Fruit fly (Drosophila melanogaster) whole organism, embryonic: ENCODE results near the gene Sec15.

Experiments
- ATbp ChIP-seq: fragments of 200-800 bp; sonication (Bioruptor generic); optimal IDR thresholded peaks from 2 replicates; lab custom pipeline; 2017; ENCODE audit warnings: missing biosample characterization, mild to moderate bottlenecking, missing genetic modification characterization, missing genetic modification reagents
- B-H1 ChIP-seq: fragments of 200-800 bp; sonication (Bioruptor generic); IDR thresholded peaks from 3 replicates; pipeline ENCODE4 v1.3.6; 2022; ENCODE audit warnings: missing biosample characterization, missing genetic modification characterization
- CG10267 ChIP-seq: fragments of 200-800 bp; sonication (Bioruptor generic); optimal IDR thresholded peaks from 2 replicates; lab custom pipeline; 2018; ENCODE audit warnings: missing biosample characterization, mild to moderate bottlenecking, missing genetic modification characterization, moderate library complexity
- CG10543 ChIP-seq: fragments of 200-800 bp; sonication (Bioruptor generic); optimal IDR thresholded peaks from 3 replicates; lab custom pipeline; 2017; ENCODE audit warnings: missing biosample characterization, mild to moderate bottlenecking, missing genetic modification characterization, moderate library complexity
- CG10654 ChIP-seq: fragments of 200-800 bp; sonication (Bioruptor generic); optimal IDR thresholded peaks from 2 replicates; lab custom pipeline; 2016; ENCODE audit warnings: missing biosample characterization, missing genetic modification characterization
- CG10979 ChIP-seq: fragments of 200-800 bp; sonication (Bioruptor generic); optimal IDR thresholded peaks from 2 replicates; lab custom pipeline; 2018; ENCODE audit warnings: missing biosample characterization, mild to moderate bottlenecking, missing genetic modification characterization, moderate library complexity
- CG11723 ChIP-seq: fragments of 200-800 bp; sonication (Bioruptor generic); optimal IDR thresholded peaks from 2 replicates; lab custom pipeline; 2017; ENCODE audit warnings: missing biosample characterization, mild to moderate bottlenecking, missing genetic modification characterization
- CG1529 ChIP-seq: fragments of 200-800 bp; sonication (Bioruptor generic); optimal IDR thresholded peaks from 3 replicates; lab custom pipeline; 2018; ENCODE audit warnings: missing biosample characterization, missing genetic modification characterization
- CG1602 ChIP-seq: fragments of 200-800 bp; sonication (Bioruptor generic); optimal IDR thresholded peaks from 3 replicates; lab custom pipeline; 2016; ENCODE audit warnings: missing biosample characterization, missing genetic modification characterization
- CG16779 ChIP-seq: fragments of 200-800 bp; sonication (Bioruptor generic); IDR thresholded peaks from 2 replicates; pipeline ENCODE4 v1.3.6; 2022; ENCODE audit warnings: missing biosample characterization, missing genetic modification characterization
- CG17361 ChIP-seq: fragments of 200-800 bp; sonication (Bioruptor generic); IDR thresholded peaks from 3 replicates; pipeline ENCODE4 v1.3.6; 2022; ENCODE audit warnings: missing biosample characterization, missing genetic modification characterization
- CG30431 ChIP-seq: fragments of 200-800 bp; sonication (Bioruptor generic); optimal IDR thresholded peaks from 2 replicates; lab custom pipeline; 2017; ENCODE audit warnings: missing biosample characterization, missing genetic modification characterization
- CG3065 ChIP-seq: fragments of 200-800 bp; sonication (Bioruptor generic); optimal IDR thresholded peaks from 2 replicates; lab custom pipeline; 2016; ENCODE audit warnings: missing biosample characterization, missing genetic modification characterization
- CG3163 ChIP-seq: fragments of 200-800 bp; sonication (Bioruptor generic); optimal IDR thresholded peaks from 3 replicates; lab custom pipeline; 2016; ENCODE audit warnings: missing biosample characterization, missing genetic modification characterization
- CG32532 ChIP-seq: fragments of 200-800 bp; sonication (Bioruptor generic); IDR thresholded peaks from 2 replicates; pipeline ENCODE4 v1.3.6; 2022; ENCODE audit warnings: missing biosample characterization, missing genetic modification characterization
- CG3995 ChIP-seq: fragments of 200-800 bp; sonication (Bioruptor generic); optimal IDR thresholded peaks from 3 replicates; lab custom pipeline; 2016; ENCODE audit warnings: missing biosample characterization, missing genetic modification characterization
- CG4707 ChIP-seq: fragments of 200-800 bp; sonication (Bioruptor generic); optimal IDR thresholded peaks from 2 replicates; lab custom pipeline; 2018; ENCODE audit warnings: missing biosample characterization, mild to moderate bottlenecking, missing genetic modification characterization, moderate library complexity
- CG4730 ChIP-seq: fragments of 200-800 bp; sonication (Bioruptor generic); IDR thresholded peaks from 2 replicates; pipeline ENCODE4 v1.3.6; 2022; ENCODE audit warnings: missing biosample characterization, missing genetic modification characterization
- CG6854 ChIP-seq: fragments of 200-800 bp; sonication (Bioruptor generic); optimal IDR thresholded peaks from 3 replicates; lab custom pipeline; 2017; ENCODE audit warnings: missing biosample characterization, mild to moderate bottlenecking, missing genetic modification characterization
- CG8089 ChIP-seq: fragments of 200-800 bp; sonication (Bioruptor generic); optimal IDR thresholded peaks from 3 replicates; lab custom pipeline; 2016; ENCODE audit warnings: missing biosample characterization, missing genetic modification characterization
- CG8281 ChIP-seq: fragments of 200-800 bp; sonication (Bioruptor generic); optimal IDR thresholded peaks from 2 replicates; lab custom pipeline; 2018; ENCODE audit warnings: missing biosample characterization, mild to moderate bottlenecking, missing genetic modification characterization, moderate library complexity
- CG8924 ChIP-seq: fragments of 200-800 bp; optimal IDR thresholded peaks from 3 replicates; lab custom pipeline; 2019; ENCODE audit warnings: missing biosample characterization, mild to moderate bottlenecking, missing genetic modification characterization, moderate library complexity
- Dip2 ChIP-seq: fragments of 200-800 bp; sonication (Bioruptor generic); IDR thresholded peaks from 2 replicates; pipeline ENCODE4 v1.3.6; 2022; ENCODE audit warnings: missing biosample characterization, missing genetic modification characterization
- Dll ChIP-seq: fragments of 200-800 bp; sonication (Bioruptor generic); IDR thresholded peaks from 4 replicates; pipeline ENCODE4 v1.3.6; 2022; ENCODE audit warnings: missing biosample characterization, missing genetic modification characterization; ENCODE audit not compliant: partially characterized antibody
- Dp ChIP-seq: fragments of 200-800 bp; sonication (Bioruptor generic); optimal IDR thresholded peaks from 2 replicates; lab custom pipeline; 2018; ENCODE audit warnings: missing biosample characterization, mild to moderate bottlenecking, missing genetic modification characterization, moderate library complexity
- GATAe ChIP-seq: fragments of 200-800 bp; sonication (Bioruptor generic); conservative IDR thresholded peaks from 2 replicates; pipeline ENCODE4 v1.3.6; 2022; ENCODE audit warnings: missing biosample characterization, missing genetic modification characterization
- Gug ChIP-seq: fragments of 200-800 bp; sonication (Bioruptor generic); IDR thresholded peaks from 4 replicates; pipeline ENCODE4 v1.3.6; 2022; ENCODE audit warnings: missing biosample characterization, missing genetic modification characterization
- Hey ChIP-seq: fragments of 200-800 bp; sonication (Bioruptor generic); optimal IDR thresholded peaks from 3 replicates; lab custom pipeline; 2018; ENCODE audit warnings: missing biosample characterization, mild to moderate bottlenecking, missing genetic modification characterization
- Hmr ChIP-seq: fragments of 200-800 bp; sonication (Bioruptor generic); optimal IDR thresholded peaks from 3 replicates; lab custom pipeline; 2017; ENCODE audit warnings: mild to moderate bottlenecking, missing biosample characterization, missing genetic modification reagents, missing genetic modification characterization
- Mes4 ChIP-seq: fragments of 200-800 bp; sonication (Bioruptor generic); optimal IDR thresholded peaks from 2 replicates; lab custom pipeline; 2016; ENCODE audit warnings: missing biosample characterization, missing genetic modification characterization
- NK7.1 ChIP-seq: fragments of 200-800 bp; sonication (Bioruptor generic); optimal IDR thresholded peaks from 3 replicates; lab custom pipeline; 2016; ENCODE audit warnings: missing biosample characterization, missing genetic modification characterization
- Neu2 ChIP-seq: fragments of 200-800 bp; sonication (Bioruptor generic); optimal IDR thresholded peaks from 3 replicates; lab custom pipeline; 2016; ENCODE audit warnings: missing biosample characterization, missing genetic modification characterization, borderline replicate concordance
- Opbp ChIP-seq: fragments of 200-800 bp; sonication (Bioruptor generic); IDR thresholded peaks from 3 replicates; pipeline ENCODE4 v1.3.6; 2022; ENCODE audit warnings: missing biosample characterization, missing genetic modification characterization; ENCODE audit not compliant: partially characterized antibody
- Poxn ChIP-seq: fragments of 200-800 bp; sonication (Bioruptor generic); IDR thresholded peaks from 2 replicates; pipeline ENCODE4 v1.3.6; 2022; ENCODE audit warnings: missing biosample characterization, missing genetic modification characterization
- Sry-δ ChIP-seq: fragments of 200-800 bp; sonication (Bioruptor generic); optimal IDR thresholded peaks from 2 replicates; lab custom pipeline; 2016; ENCODE audit warnings: missing biosample characterization, missing genetic modification characterization
- cad ChIP-seq: fragments of >200 bp; optimal IDR thresholded peaks from 2 replicates; lab custom pipeline; 2017; ENCODE audit warnings: missing biosample characterization, missing genetic modification characterization
- ci ChIP-seq: fragments of 200-800 bp; sonication (Bioruptor generic); IDR thresholded peaks from 3 replicates; pipeline ENCODE4 v1.3.6; 2022; ENCODE audit warnings: missing biosample characterization, missing genetic modification characterization
- dmrt11E ChIP-seq: fragments of 200-800 bp; sonication (Bioruptor generic); optimal IDR thresholded peaks from 3 replicates; lab custom pipeline; 2018; ENCODE audit warnings: missing biosample characterization, mild to moderate bottlenecking, missing genetic modification characterization, moderate library complexity
- fu2 ChIP-seq: fragments of 200-800 bp; sonication (Bioruptor generic); optimal IDR thresholded peaks from 2 replicates; lab custom pipeline; 2016; ENCODE audit warnings: missing biosample characterization, missing genetic modification characterization
- gcm2 ChIP-seq: fragments of 200-800 bp; sonication (Bioruptor generic); optimal IDR thresholded peaks from 2 replicates; lab custom pipeline; 2016; ENCODE audit warnings: missing biosample characterization, missing genetic modification characterization
- gsb-n ChIP-seq: fragments of 200-800 bp; sonication (Bioruptor generic); optimal IDR thresholded peaks from 3 replicates; lab custom pipeline; 2018; ENCODE audit warnings: missing biosample characterization, mild to moderate bottlenecking, missing genetic modification characterization
- kah ChIP-seq: fragments of 200-800 bp; sonication (Bioruptor generic); optimal IDR thresholded peaks from 2 replicates; lab custom pipeline; 2018; ENCODE audit warnings: missing biosample characterization, mild to moderate bottlenecking, missing genetic modification characterization
- lilli ChIP-seq: fragments of 200-800 bp; sonication (Bioruptor generic); optimal IDR thresholded peaks from 3 replicates; lab custom pipeline; 2016; ENCODE audit warnings: missing biosample characterization, missing genetic modification characterization
- nerfin-1 ChIP-seq: fragments of 200-800 bp; sonication (Bioruptor generic); optimal IDR thresholded peaks from 3 replicates; lab custom pipeline; 2019; ENCODE audit warnings: missing biosample characterization, mild to moderate bottlenecking, missing genetic modification characterization, moderate library complexity
- org-1 ChIP-seq: fragments of 200-800 bp; sonication (Bioruptor generic); optimal IDR thresholded peaks from 2 replicates; lab custom pipeline; 2017; ENCODE audit warnings: missing biosample characterization, missing genetic modification characterization
- salm ChIP-seq: fragments of 200-800 bp; sonication (Bioruptor generic); optimal IDR thresholded peaks from 2 replicates; lab custom pipeline; 2018; ENCODE audit warnings: missing biosample characterization, mild to moderate bottlenecking, missing genetic modification characterization
- slp2 ChIP-seq: fragments of 200-800 bp; sonication (Bioruptor generic); optimal IDR thresholded peaks from 2 replicates; lab custom pipeline; 2016; ENCODE audit warnings: missing biosample characterization, missing genetic modification characterization
- sqz ChIP-seq: fragments of 200-800 bp; sonication (Bioruptor generic); optimal IDR thresholded peaks from 3 replicates; lab custom pipeline; 2018; ENCODE audit warnings: missing biosample characterization, mild to moderate bottlenecking, missing genetic modification characterization
- sr ChIP-seq: fragments of 200-800 bp; sonication (Bioruptor generic); IDR thresholded peaks from 3 replicates; pipeline ENCODE4 v1.3.6; 2022; ENCODE audit warnings: missing biosample characterization, missing genetic modification characterization
- stc ChIP-seq: fragments of 200-800 bp; sonication (Bioruptor generic); IDR thresholded peaks from 2 replicates; pipeline ENCODE4 v1.3.6; 2022; ENCODE audit warnings: missing biosample characterization, missing genetic modification characterization
- wek ChIP-seq: fragments of 200-800 bp; sonication (Bioruptor generic); optimal IDR thresholded peaks from 3 replicates; lab custom pipeline; 2018; ENCODE audit warnings: missing biosample characterization, mild to moderate bottlenecking, missing genetic modification characterization, moderate library complexity

Gene Sec15

DNA sequence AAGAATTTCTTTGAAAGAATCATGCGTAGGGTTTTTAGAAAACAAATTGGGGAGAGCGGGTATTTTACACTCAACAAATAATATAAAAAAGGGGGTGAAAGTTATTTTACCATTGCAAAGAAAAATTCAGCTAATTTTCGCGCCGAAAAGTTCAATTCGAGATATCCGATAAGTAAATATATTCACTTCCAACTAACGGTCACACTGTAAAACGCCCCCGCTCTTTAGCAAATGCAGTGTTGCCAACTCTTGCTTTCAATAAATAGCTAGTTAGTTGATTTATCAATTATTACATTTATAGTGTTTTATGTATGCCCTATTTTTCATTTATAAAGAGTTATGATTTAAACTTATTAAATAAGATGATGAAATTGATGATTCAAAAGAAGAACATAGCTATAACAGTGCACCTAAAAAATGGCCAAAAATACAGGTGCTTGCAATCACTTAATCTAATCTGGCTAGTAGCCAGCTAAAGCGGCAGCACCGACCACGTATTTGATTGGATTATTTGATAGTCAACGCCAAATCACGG lies 30.5 kb upstream of the Sec15 start, which contains the start of gene meigo (continued):
- TF ChIP-seq slp2 (GFP tag; lab: Kevin White, UChicago) (peak; percentile 3), CG8281 (peak; percentile 30), dmrt11E (tag; lab: Kevin White, UChicago) (peak; percentile 51), CG8089 (GFP tag; lab: Kevin White, UChicago) (no peak), CG10979 (tag; lab: Kevin White, UChicago) (peak; percentile 60), fu2 (GFP tag; lab: Kevin White, UChicago) (peak; percentile 53), ci (GFP tag; lab: Robert Waterston, UW) (peak; percentile 41; the same call in 1 of the 3 replicates), CG16779 (no peak), CG32532 (GFP tag; lab: Robert Waterston, UW) (peak; percentile 72), org-1 (GFP tag; lab: Kevin White, UChicago) (no peak), CG10654 (GFP tag; lab: Kevin White, UChicago) (peak; percentile 67), Dip2 (GFP tag; lab: Robert Waterston, UW) (no peak), wek (no peak), CG17361 (GFP tag; lab: Robert Waterston, UW) (peak; percentile 84), Mes4 (GFP tag; lab: Kevin White, UChicago) (no peak), Gug (GFP tag; lab: Robert Waterston, UW) (peak; percentile 37; the same call in 1 of the 4 replicates), stc (GFP tag; lab: Robert Waterston, UW) (no peak), sr (GFP tag; lab: Robert Waterston, UW) (peak; percentile 97), Dp (GFP tag; lab: Kevin White, UChicago) (peak; percentile 95), Hey (tag; lab: Kevin White, UChicago) (no peak), CG1602 (GFP tag; lab: Kevin White, UChicago) (peak; percentile 35), kah (GFP tag; lab: Kevin White, UChicago) (peak; percentile 16), Sry-δ (GFP tag; lab: Kevin White, UChicago) (peak; percentile 59), CG10267 (tag; lab: Kevin White, UChicago) (peak; percentile 78), NK7.1 (GFP tag; lab: Kevin White, UChicago) (peak; percentile 36), Neu2 (no peak), CG3163 (GFP tag; lab: Kevin White, UChicago) (no peak), CG10543 (peak; percentile 68), CG3065 (GFP tag; lab: Kevin White, UChicago) (peak; percentile 54), CG8924 (tag; lab: Kevin White, UChicago) (peak; percentile 66), GATAe (peak; percentile 48), CG4730 (GFP tag; lab: Robert Waterston, UW) (0 out of 2 replicates have a peak, but pooled peaks have one; percentile 23), nerfin-1 (tag; lab: Kevin White, UChicago) (peak; percentile 74), CG1529 (GFP tag; lab: Kevin White, UChicago) (no peak), lilli (GFP tag; lab: Kevin White, UChicago) (peak; percentile 84), CG3995 (GFP tag; lab: Kevin White, UChicago) (peak; percentile 89), sqz (GFP tag; lab: Kevin White, UChicago) (no peak), gsb-n (tag; lab: Kevin White, UChicago) (peak; percentile 44), CG4707 (GFP tag; lab: Kevin White, UChicago) (no peak), salm (tag; lab: Kevin White, UChicago) (peak; percentile 38), B-H1 (peak; percentile 45; the same call in 2 of the 3 replicates), Hmr (GFP tag; lab: Kevin White, UChicago) (no peak), Opbp (GFP tag; lab: Robert Waterston, UW) (no peak), ATbp (no peak), gcm2 (GFP tag; lab: Kevin White, UChicago) (no peak), CG30431 (GFP tag; lab: Kevin White, UChicago) (no peak), CG11723 (GFP tag; lab: Kevin White, UChicago) (no peak), Dll (GFP tag; lab: Robert Waterston, UW) (no peak), CG6854 (no peak), cad (GFP tag; lab: Kevin White, UChicago) (no peak), Poxn (GFP tag; lab: Robert Waterston, UW) (no peak)
